Worm (Caenorhabditis elegans) whole organism, L2 larva: ENCODE measurements around the gene srsx-32.

Experiments
- C34F6.9 ChIP-seq: fragments of 150-350 bp; optimal IDR thresholded peaks from 2 replicates; lab custom pipeline; 2014; ENCODE audit warnings: missing biosample characterization, missing genetic modification characterization
- F13H6.1 ChIP-seq: sonication (generic microtip); optimal IDR thresholded peaks from 2 replicates; lab custom pipeline; 2016; ENCODE audit warnings: missing genetic modification characterization, missing compliant biosample characterization
- R02D3.7 ChIP-seq: fragments of 150-350 bp; optimal IDR thresholded peaks from 2 replicates; lab custom pipeline; 2014; ENCODE audit warnings: missing biosample characterization, missing genetic modification characterization
- Y55F3AM.14 ChIP-seq: fragments of 200-800 bp; sonication (Bioruptor generic); optimal IDR thresholded peaks from 2 replicates; lab custom pipeline; 2018; ENCODE audit warnings: mild to moderate bottlenecking, missing genetic modification characterization, missing compliant biosample characterization
- ZK546.5 ChIP-seq: sonication (generic microtip); optimal IDR thresholded peaks from 2 replicates; lab custom pipeline; 2017; ENCODE audit warnings: missing biosample characterization, missing genetic modification characterization
- alr-1 ChIP-seq: fragments of 150-350 bp; optimal IDR thresholded peaks from 2 replicates; lab custom pipeline; 2014; ENCODE audit warnings: missing biosample characterization, missing genetic modification characterization
- aly-2 ChIP-seq: fragments of 150-350 bp; optimal IDR thresholded peaks from 2 replicates; lab custom pipeline; 2014; ENCODE audit warnings: missing biosample characterization, missing genetic modification characterization
- ama-1 ChIP-seq: fragments of 150-350 bp; optimal IDR thresholded peaks from 2 replicates; lab custom pipeline; 2018; ENCODE audit warnings: inconsistent platforms
- blmp-1 ChIP-seq: sonication (generic microtip); optimal IDR thresholded peaks from 2 replicates; lab custom pipeline; 2017; ENCODE audit warnings: missing genetic modification characterization, mild to moderate bottlenecking, missing compliant biosample characterization, antibody characterized with exemption, moderate library complexity; ENCODE audit not compliant: insufficient read depth
- ceh-16 ChIP-seq: fragments of 150-350 bp; optimal IDR thresholded peaks from 2 replicates; lab custom pipeline; 2014; ENCODE audit warnings: missing biosample characterization, missing genetic modification characterization
- ceh-82 ChIP-seq: fragments of 150-350 bp; optimal IDR thresholded peaks from 2 replicates; lab custom pipeline; 2014; ENCODE audit warnings: missing biosample characterization, missing genetic modification characterization
- crh-2 ChIP-seq: sonication (generic microtip); optimal IDR thresholded peaks from 2 replicates; lab custom pipeline; 2017; ENCODE audit warnings: missing biosample characterization, missing genetic modification characterization
- dmd-4 ChIP-seq: sonication (generic microtip); optimal IDR thresholded peaks from 2 replicates; lab custom pipeline; 2017; ENCODE audit warnings: missing biosample characterization, missing genetic modification characterization
- egl-27 ChIP-seq: sonication (generic microtip); optimal IDR thresholded peaks from 3 replicates; lab custom pipeline; 2017; ENCODE audit warnings: missing biosample characterization, missing genetic modification reagents, missing genetic modification characterization
- elt-1 ChIP-seq: fragments of 150-350 bp; optimal IDR thresholded peaks from 2 replicates; lab custom pipeline; 2014; ENCODE audit warnings: missing biosample characterization, missing genetic modification characterization
- elt-3 ChIP-seq: sonication (generic microtip); optimal IDR thresholded peaks from 2 replicates; lab custom pipeline; 2017; ENCODE audit warnings: missing biosample characterization, missing genetic modification characterization
- fos-1 ChIP-seq: fragments of 150-350 bp; optimal IDR thresholded peaks from 2 replicates; lab custom pipeline; 2014; ENCODE audit warnings: missing biosample characterization, missing genetic modification characterization
- gmeb-1 ChIP-seq: fragments of 150-350 bp; optimal IDR thresholded peaks from 2 replicates; lab custom pipeline; 2014; ENCODE audit warnings: missing biosample characterization, missing genetic modification characterization
- lin-11 ChIP-seq: fragments of 150-350 bp; sonication (generic microtip); optimal IDR thresholded peaks from 2 replicates; lab custom pipeline; 2014; ENCODE audit warnings: missing biosample characterization, missing genetic modification characterization, inconsistent platforms, mixed read lengths
- lin-13 ChIP-seq: fragments of 150-350 bp; optimal IDR thresholded peaks from 2 replicates; lab custom pipeline; 2014; ENCODE audit warnings: missing biosample characterization, missing genetic modification reagents, missing genetic modification characterization
- lin-39 ChIP-seq: fragments of 150-350 bp; optimal IDR thresholded peaks from 2 replicates; lab custom pipeline; 2014; ENCODE audit warnings: missing biosample characterization, missing genetic modification reagents, missing genetic modification characterization
- lsy-2 ChIP-seq, 2 experiments: fragments of 150-350 bp in 1 of 2; sonication (generic microtip) in 1 of 2; optimal IDR thresholded peaks; 2 replicates each; lab custom pipeline; 2014 to 2017; ENCODE audit warnings: missing biosample characterization in 2 of 2, missing genetic modification characterization in 2 of 2
- mab-5 ChIP-seq: fragments of 150-350 bp; optimal IDR thresholded peaks from 2 replicates; lab custom pipeline; 2014; ENCODE audit warnings: missing biosample characterization, missing genetic modification characterization
- mbf-1 ChIP-seq: sonication (generic microtip); optimal IDR thresholded peaks from 2 replicates; lab custom pipeline; 2017; ENCODE audit warnings: missing biosample characterization, missing genetic modification characterization
- mdl-1 ChIP-seq, 2 experiments: fragments of 150-350 bp in 1 of 2; sonication (generic microtip) in 1 of 2; optimal IDR thresholded peaks; 2 replicates each; lab custom pipeline; 2017; ENCODE audit warnings: missing biosample characterization in 2 of 2, missing genetic modification characterization in 2 of 2
- nhr-10 ChIP-seq: sonication (generic microtip); optimal IDR thresholded peaks from 2 replicates; lab custom pipeline; 2017; ENCODE audit warnings: missing biosample characterization, missing genetic modification characterization
- nhr-11 ChIP-seq: fragments of 150-350 bp; optimal IDR thresholded peaks from 2 replicates; lab custom pipeline; 2014; ENCODE audit warnings: missing biosample characterization, missing genetic modification characterization
- nhr-12 ChIP-seq: fragments of 150-350 bp; optimal IDR thresholded peaks from 2 replicates; lab custom pipeline; 2014; ENCODE audit warnings: missing biosample characterization, missing genetic modification characterization
- nhr-129 ChIP-seq: fragments of 150-350 bp; optimal IDR thresholded peaks from 2 replicates; lab custom pipeline; 2014; ENCODE audit warnings: missing biosample characterization, missing genetic modification characterization
- nhr-21 ChIP-seq: fragments of 150-350 bp; optimal IDR thresholded peaks from 2 replicates; lab custom pipeline; 2014; ENCODE audit warnings: missing biosample characterization, missing genetic modification characterization
- nhr-23 ChIP-seq: fragments of 150-350 bp; optimal IDR thresholded peaks from 2 replicates; lab custom pipeline; 2014; ENCODE audit warnings: missing biosample characterization, missing genetic modification reagents, missing genetic modification characterization
- nhr-25 ChIP-seq: fragments of 150-350 bp; sonication (generic microtip); optimal IDR thresholded peaks from 3 replicates; lab custom pipeline; 2014; ENCODE audit warnings: missing biosample characterization, missing genetic modification characterization
- nhr-6 ChIP-seq: fragments of 150-350 bp; optimal IDR thresholded peaks from 2 replicates; lab custom pipeline; 2014; ENCODE audit warnings: missing biosample characterization, missing genetic modification characterization
- nhr-77 ChIP-seq: fragments of 150-350 bp; optimal IDR thresholded peaks from 2 replicates; lab custom pipeline; 2014; ENCODE audit warnings: missing biosample characterization, missing genetic modification characterization
- peb-1 ChIP-seq: fragments of 150-350 bp; optimal IDR thresholded peaks from 2 replicates; lab custom pipeline; 2014; ENCODE audit warnings: missing biosample characterization, missing genetic modification characterization
- sem-4 ChIP-seq: fragments of 150-350 bp; optimal IDR thresholded peaks from 2 replicates; lab custom pipeline; 2014; ENCODE audit warnings: missing biosample characterization, missing genetic modification reagents, missing genetic modification characterization
- skn-1 ChIP-seq: sonication (generic microtip); optimal IDR thresholded peaks from 2 replicates; lab custom pipeline; 2017; ENCODE audit warnings: missing biosample characterization, missing genetic modification characterization
- sma-3 ChIP-seq: sonication (generic microtip); optimal IDR thresholded peaks from 2 replicates; lab custom pipeline; 2016; ENCODE audit warnings: missing genetic modification reagents, missing genetic modification characterization, missing compliant biosample characterization
- sma-9 ChIP-seq, 2 experiments: fragments of 150-350 bp in 1 of 2; sonication (generic microtip) in 1 of 2; optimal IDR thresholded peaks; 2 replicates each; lab custom pipeline; 2014 to 2016; ENCODE audit warnings: missing genetic modification characterization in 2 of 2, mild to moderate bottlenecking in 1 of 2, missing biosample characterization in 1 of 2, missing compliant biosample characterization in 1 of 2, missing genetic modification reagents in 1 of 2, moderate library complexity in 1 of 2
- unc-39 ChIP-seq: fragments of 150-350 bp; optimal IDR thresholded peaks from 2 replicates; lab custom pipeline; 2014; ENCODE audit warnings: missing biosample characterization, missing genetic modification characterization
- unc-55 ChIP-seq: fragments of 150-350 bp; sonication (generic microtip); optimal IDR thresholded peaks from 3 replicates; lab custom pipeline; 2014; ENCODE audit warnings: missing biosample characterization, missing genetic modification reagents, missing genetic modification characterization
- unc-62 ChIP-seq: fragments of 150-350 bp; optimal IDR thresholded peaks from 2 replicates; lab custom pipeline; 2014; ENCODE audit warnings: missing biosample characterization, missing genetic modification reagents, missing genetic modification characterization
- zag-1 ChIP-seq: fragments of 150-350 bp; optimal IDR thresholded peaks from 2 replicates; lab custom pipeline; 2014; ENCODE audit warnings: missing biosample characterization, missing genetic modification characterization
- ztf-11 ChIP-seq: sonication (generic microtip); optimal IDR thresholded peaks from 2 replicates; lab custom pipeline; 2017; ENCODE audit warnings: missing biosample characterization, missing genetic modification characterization
- ztf-4 ChIP-seq: fragments of 150-350 bp; optimal IDR thresholded peaks from 2 replicates; lab custom pipeline; 2014; ENCODE audit warnings: missing biosample characterization, missing genetic modification characterization

srsx-32 gene

ce11 chrV:6991771-6992170 is 25.4 kb upstream of the srsx-32 start, which contains the start of gene nhr-162:
Gene nhr-162, minus strand, starts transcription at chrV:6991871.
- TF ChIP-seq lin-13 (GFP tag; lab: Kevin White, UChicago) (no peak), C34F6.9 (tag; lab: Kevin White, UChicago) (no peak), sma-9 (GFP tag; optimal IDR thresholded peaks at IDR 0.05; lab: Kevin White, UChicago) (no peak), sma-9 (tag; optimal IDR thresholded peaks at IDR 0.05; lab: Kevin White, UChicago) (no peak), ZK546.5 (tag; lab: Kevin White, UChicago) (no peak), ceh-16 (tag; lab: Kevin White, UChicago) (no peak), lin-39 (tag; lab: Kevin White, UChicago) (no peak), sem-4 (tag; lab: Kevin White, UChicago) (no peak)

DNA sequence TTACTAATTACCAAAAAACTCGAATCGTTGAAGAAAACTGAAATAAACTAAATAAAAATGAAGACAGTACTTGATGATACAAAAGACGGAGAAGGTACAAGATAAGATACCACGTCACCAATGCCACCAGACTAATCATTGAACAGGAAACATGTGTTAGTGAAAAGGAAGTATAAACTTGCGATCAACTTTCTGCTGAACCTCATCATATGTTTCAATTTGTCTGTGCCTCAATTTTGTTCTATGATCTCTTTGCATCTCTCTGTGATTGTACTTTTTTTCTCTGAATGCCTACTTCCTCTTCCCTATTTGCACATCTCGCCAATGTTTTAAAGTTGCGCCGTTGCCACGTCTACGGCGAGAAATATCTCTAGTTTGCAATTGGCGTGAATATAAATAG is 23.2 kb upstream of the srsx-32 start:
- TF ChIP-seq nhr-6 (tag; lab: Kevin White, UChicago) (peak; percentile 37), dmd-4 (no peak), Y55F3AM.14 (no peak), peb-1 (tag; lab: Kevin White, UChicago) (no peak), F13H6.1 (tag; lab: Kevin White, UChicago) (peak; percentile 63), lin-13 (GFP tag; lab: Kevin White, UChicago) (no peak), nhr-129 (tag; lab: Kevin White, UChicago) (peak; percentile 76), mbf-1 (no peak), mdl-1 (tag; optimal IDR thresholded peaks at IDR 0.05; lab: Kevin White, UChicago) (no peak), sma-9 (GFP tag; optimal IDR thresholded peaks at IDR 0.05; lab: Kevin White, UChicago) (peak; percentile 96), sma-9 (tag; optimal IDR thresholded peaks at IDR 0.05; lab: Kevin White, UChicago) (no peak), unc-39 (tag; lab: Kevin White, UChicago) (no peak), blmp-1 (tag; lab: Kevin White, UChicago) (peak; percentile 93), C34F6.9 (tag; lab: Kevin White, UChicago) (no peak), sem-4 (tag; lab: Kevin White, UChicago) (peak; percentile 17), egl-27 (tag; lab: Kevin White, UChicago) (peak; percentile 42), aly-2 (tag; lab: Kevin White, UChicago) (no peak), ztf-11 (tag; lab: Kevin White, UChicago) (no peak), nhr-21 (tag; lab: Kevin White, UChicago) (peak; percentile 84), fos-1 (tag; lab: Kevin White, UChicago) (peak; percentile 60), lin-11 (no peak), unc-62 (GFP tag; lab: Kevin White, UChicago) (no peak), elt-1 (tag; lab: Kevin White, UChicago) (no peak), nhr-12 (tag; lab: Kevin White, UChicago) (no peak), nhr-10 (tag; lab: Kevin White, UChicago) (no peak), skn-1 (peak; percentile 47), zag-1 (tag; lab: Kevin White, UChicago) (no peak), lsy-2 (tag; optimal IDR thresholded peaks at IDR 0.05; lab: Kevin White, UChicago) (peak in 1 of 2 experiments; percentile 36), nhr-77 (no peak), unc-55 (no peak), sma-3 (peak; percentile 65), elt-3 (no peak), R02D3.7 (no peak), ZK546.5 (tag; lab: Kevin White, UChicago) (no peak), nhr-25 (peak; percentile 46), alr-1 (no peak), nhr-11 (tag; lab: Kevin White, UChicago) (no peak), ama-1 (lab: Kevin White, UChicago) (no peak), ztf-4 (tag; lab: Kevin White, UChicago) (no peak), nhr-23 (tag; lab: Kevin White, UChicago) (no peak), crh-2 (tag; lab: Kevin White, UChicago) (peak; percentile 86), gmeb-1 (tag; lab: Kevin White, UChicago) (peak; percentile 12), mab-5 (tag; lab: Kevin White, UChicago) (no peak), ceh-82 (no peak)
- TF ChIP-seq, all 48 proteins: peak for 15
